Fruit fly (Drosophila melanogaster): ENCODE data around the gene Ir7d.

Ir7d gene

dm6 chrX:7908239-7909068, 29.8 kb upstream of the Ir7d start, which contains the start of the genes dpr14 and spidey (continued):
- TF ChIP-seq CG15514 (GFP tag; optimal IDR thresholded peaks at IDR 0.05) (peak; percentile 84), Nf-YB (GFP tag; optimal IDR thresholded peaks at IDR 0.05) (peak; percentile 74), Atf6 (GFP tag; IDR thresholded peaks at IDR 0.05) (peak; percentile 91), CG6854 (GFP tag; optimal IDR thresholded peaks at IDR 0.05) (peak; percentile 87), sisA (GFP tag; IDR thresholded peaks at IDR 0.05) (peak; percentile 93), CG12219 (GFP tag; optimal IDR thresholded peaks at IDR 0.05) (peak; percentile 89), Dfd (GFP tag; optimal IDR thresholded peaks at IDR 0.05) (no peak), zfh2 (GFP tag; optimal IDR thresholded peaks at IDR 0.05) (peak; percentile 82), NfI (GFP tag; optimal IDR thresholded peaks at IDR 0.05) (peak; percentile 91), Doc3 (GFP tag; IDR thresholded peaks at IDR 0.05; ENCODE audit: partially characterized antibody) (0 out of 3 replicates have a peak, but pooled peaks have one; percentile 15), CG3281 (GFP tag; optimal IDR thresholded peaks at IDR 0.05) (peak; percentile 92), bbx (GFP tag; IDR thresholded peaks at IDR 0.05; ENCODE audit: partially characterized antibody) (no peak), CG6654 (GFP tag; optimal IDR thresholded peaks at IDR 0.05) (peak; percentile 74), disco-r (GFP tag; optimal IDR thresholded peaks at IDR 0.05) (peak; percentile 71), H15 (GFP tag; IDR thresholded peaks at IDR 0.05) (peak; percentile 79; the same call in 2 of the 3 replicates), toy (GFP tag; IDR thresholded peaks at IDR 0.05) (peak; percentile 78), CG11723 (GFP tag; optimal IDR thresholded peaks at IDR 0.05) (peak; percentile 80), inv (GFP tag; IDR thresholded peaks at IDR 0.05; ENCODE audit: partially characterized antibody) (0 out of 2 replicates have a peak, but pooled peaks have one; percentile 21), Neu2 (GFP tag; optimal IDR thresholded peaks at IDR 0.05; ENCODE audit: borderline replicate concordance) (peak; percentile 13), Blimp-1 (GFP tag; optimal IDR thresholded peaks at IDR 0.05) (peak; percentile 86), crol (GFP tag; IDR thresholded peaks at IDR 0.05) (peak; percentile 89), CG6765 (GFP tag; optimal IDR thresholded peaks at IDR 0.05) (peak; percentile 90), crc (GFP tag; optimal IDR thresholded peaks at IDR 0.05) (peak; percentile 73), cg (GFP tag; optimal IDR thresholded peaks at IDR 0.05) (peak; percentile 94), bsh (GFP tag; optimal IDR thresholded peaks at IDR 0.05) (peak; percentile 44 to 92), Spps (tag; optimal IDR thresholded peaks at IDR 0.05) (peak; percentile 80), cad (GFP tag; optimal IDR thresholded peaks at IDR 0.05) (no peak), CG2199 (GFP tag; IDR thresholded peaks at IDR 0.05) (peak; percentile 62; the same call in 1 of the 3 replicates), CG1529 (GFP tag; optimal IDR thresholded peaks at IDR 0.05) (peak; percentile 77), CG15479 (GFP tag; optimal IDR thresholded peaks at IDR 0.05) (peak; percentile 9), knrl (GFP tag; IDR thresholded peaks at IDR 0.05; ENCODE audit: partially characterized antibody) (no peak), unc-4 (GFP tag; IDR thresholded peaks at IDR 0.05; ENCODE audit: partially characterized antibody) (peak; percentile 42), CG10147 (GFP tag; optimal IDR thresholded peaks at IDR 0.05) (peak; percentile 84), stc (GFP tag; IDR thresholded peaks at IDR 0.05) (peak; percentile 86), CG2129 (GFP tag; IDR thresholded peaks at IDR 0.05; ENCODE audit: partially characterized antibody) (no peak), tll (GFP tag; optimal IDR thresholded peaks at IDR 0.05) (no peak), CG14050 (GFP tag; IDR thresholded peaks at IDR 0.05) (peak; percentile 81), ato (GFP tag; IDR thresholded peaks at IDR 0.05; ENCODE audit: partially characterized antibody) (no peak), CG17359 (tag; optimal IDR thresholded peaks at IDR 0.05) (peak; percentile 92), CG17361 (GFP tag; IDR thresholded peaks at IDR 0.05) (peak; percentile 86), chinmo (GFP tag; IDR thresholded peaks at IDR 0.05; ENCODE audit: partially characterized antibody) (0 out of 4 replicates have a peak, but pooled peaks have one; percentile 36), Hand (GFP tag; optimal IDR thresholded peaks at IDR 0.05) (peak; percentile 88), ATbp (GFP tag; optimal IDR thresholded peaks at IDR 0.05) (peak; percentile 89), exex (tag; optimal IDR thresholded peaks at IDR 0.05) (peak; percentile 80), CG10274 (GFP tag; optimal IDR thresholded peaks at IDR 0.05) (peak; percentile 69), nau (GFP tag; optimal IDR thresholded peaks at IDR 0.05) (peak; percentile 87)
